Worm (Caenorhabditis elegans) whole organism, late embryonic: ENCODE data around the gene ZK381.8.

Experiments
- C08G9.2 ChIP-seq: sonication (generic microtip); optimal IDR thresholded peaks from 2 replicates; lab custom pipeline; 2016; ENCODE audit warnings: mild to moderate bottlenecking, missing genetic modification characterization, moderate library complexity, missing compliant biosample characterization
- F13H6.1 ChIP-seq: sonication (generic microtip); optimal IDR thresholded peaks from 2 replicates; lab custom pipeline; 2016; ENCODE audit warnings: missing genetic modification characterization, missing compliant biosample characterization
- K02D7.2 ChIP-seq: sonication (generic microtip); optimal IDR thresholded peaks from 2 replicates; lab custom pipeline; 2017; ENCODE audit warnings: mild to moderate bottlenecking, missing genetic modification characterization, missing compliant biosample characterization
- K09A11.1 ChIP-seq: sonication (generic microtip); optimal IDR thresholded peaks from 2 replicates; lab custom pipeline; 2017; ENCODE audit warnings: antibody characterized with exemption, mild to moderate bottlenecking, missing genetic modification characterization, missing compliant biosample characterization; ENCODE audit not compliant: insufficient read depth
- T23F11.4 ChIP-seq: fragments of 200-800 bp; sonication (Bioruptor generic); optimal IDR thresholded peaks from 2 replicates; lab custom pipeline; 2018; ENCODE audit warnings: mild to moderate bottlenecking, missing genetic modification characterization, missing compliant biosample characterization
- Y22D7AL.16 ChIP-seq: sonication (generic microtip); optimal IDR thresholded peaks from 2 replicates; lab custom pipeline; 2016; ENCODE audit warnings: missing genetic modification characterization, missing compliant biosample characterization
- ceh-14 ChIP-seq: sonication (generic microtip); optimal IDR thresholded peaks from 2 replicates; lab custom pipeline; 2016; ENCODE audit warnings: missing genotype, missing genetic modification characterization, missing compliant biosample characterization
- ceh-22 ChIP-seq: sonication (generic microtip); optimal IDR thresholded peaks from 2 replicates; lab custom pipeline; 2017; ENCODE audit warnings: missing biosample characterization, missing genetic modification characterization
- ceh-30 ChIP-seq: fragments of 150-350 bp; optimal IDR thresholded peaks from 2 replicates; lab custom pipeline; 2014; ENCODE audit warnings: missing biosample characterization, missing genetic modification characterization
- ceh-31 ChIP-seq: sonication (generic microtip); optimal IDR thresholded peaks from 2 replicates; lab custom pipeline; 2016; ENCODE audit warnings: missing genetic modification characterization, missing compliant biosample characterization
- ceh-34 ChIP-seq: sonication (generic microtip); optimal IDR thresholded peaks from 2 replicates; lab custom pipeline; 2016; ENCODE audit warnings: mild to moderate bottlenecking, missing genetic modification characterization, missing compliant biosample characterization
- ceh-45 ChIP-seq: fragments of 200-800 bp; sonication (Bioruptor generic); IDR thresholded peaks from 2 replicates; pipeline ENCODE4 v1.3.6; 2022; ENCODE audit warnings: missing genetic modification reagents, missing genetic modification characterization, missing compliant biosample characterization
- ceh-6 ChIP-seq: fragments of 200-800 bp; sonication (Bioruptor generic); optimal IDR thresholded peaks from 2 replicates; lab custom pipeline; 2018; ENCODE audit warnings: mild to moderate bottlenecking, missing genetic modification characterization, missing compliant biosample characterization
- dve-1 ChIP-seq: sonication (generic microtip); optimal IDR thresholded peaks from 2 replicates; lab custom pipeline; 2017; ENCODE audit warnings: antibody characterized with exemption, mild to moderate bottlenecking, missing genetic modification characterization, missing compliant biosample characterization
- elt-4 ChIP-seq: sonication (generic microtip); optimal IDR thresholded peaks from 2 replicates; lab custom pipeline; 2016; ENCODE audit warnings: missing genetic modification characterization, missing compliant biosample characterization
- hlh-13 ChIP-seq: fragments of 200-800 bp; sonication (Bioruptor generic); optimal IDR thresholded peaks from 2 replicates; lab custom pipeline; 2018; ENCODE audit warnings: mild to moderate bottlenecking, missing genetic modification characterization, missing compliant biosample characterization
- hlh-6 ChIP-seq: sonication (generic microtip); optimal IDR thresholded peaks from 2 replicates; lab custom pipeline; 2016; ENCODE audit warnings: missing genotype, missing genetic modification characterization, missing compliant biosample characterization
- lim-6 ChIP-seq: sonication (generic microtip); optimal IDR thresholded peaks from 2 replicates; lab custom pipeline; 2016; ENCODE audit warnings: missing genetic modification characterization, missing compliant biosample characterization
- madf-2 ChIP-seq: sonication (generic microtip); optimal IDR thresholded peaks from 2 replicates; lab custom pipeline; 2017; ENCODE audit warnings: missing genetic modification characterization, missing compliant biosample characterization
- nhr-232 ChIP-seq: sonication (generic microtip); optimal IDR thresholded peaks from 2 replicates; lab custom pipeline; 2016; ENCODE audit warnings: missing genetic modification characterization, missing compliant biosample characterization
- pag-3 ChIP-seq: sonication (generic microtip); optimal IDR thresholded peaks from 2 replicates; lab custom pipeline; 2016; ENCODE audit warnings: missing compliant biosample characterization, missing genetic modification characterization, borderline replicate concordance
- pat-9 ChIP-seq: fragments of 200-800 bp; sonication (Bioruptor generic); optimal IDR thresholded peaks from 2 replicates; lab custom pipeline; 2018; ENCODE audit warnings: mild to moderate bottlenecking, missing genetic modification characterization, moderate library complexity, missing compliant biosample characterization
- pha-2 ChIP-seq: sonication (generic microtip); optimal IDR thresholded peaks from 2 replicates; lab custom pipeline; 2017; ENCODE audit warnings: mild to moderate bottlenecking, missing genetic modification characterization, missing compliant biosample characterization
- pros-1 ChIP-seq: fragments of 150-350 bp; optimal IDR thresholded peaks from 2 replicates; lab custom pipeline; 2014; ENCODE audit warnings: missing biosample characterization, missing genetic modification reagents, missing genetic modification characterization
- ref-2 ChIP-seq: sonication (generic microtip); optimal IDR thresholded peaks from 2 replicates; lab custom pipeline; 2016; ENCODE audit warnings: missing genetic modification characterization, missing compliant biosample characterization
- rnt-1 ChIP-seq: sonication (generic microtip); optimal IDR thresholded peaks from 2 replicates; lab custom pipeline; 2016; ENCODE audit warnings: missing genetic modification characterization, missing compliant biosample characterization
- sox-4 ChIP-seq: sonication (generic microtip); optimal IDR thresholded peaks from 2 replicates; lab custom pipeline; 2017; ENCODE audit warnings: mild to moderate bottlenecking, missing genetic modification characterization, inconsistent platforms, missing compliant biosample characterization
- tbx-2 ChIP-seq: sonication (generic microtip); optimal IDR thresholded peaks from 2 replicates; lab custom pipeline; 2016; ENCODE audit warnings: missing genetic modification characterization, missing compliant biosample characterization
- tbx-7 ChIP-seq: sonication (generic microtip); optimal IDR thresholded peaks from 2 replicates; lab custom pipeline; 2016; ENCODE audit warnings: missing genotype, missing genetic modification characterization, missing compliant biosample characterization
- ttx-3 ChIP-seq: sonication (generic microtip); optimal IDR thresholded peaks from 2 replicates; lab custom pipeline; 2016; ENCODE audit warnings: missing genetic modification reagents, missing genetic modification characterization, missing compliant biosample characterization
- unc-42 ChIP-seq: sonication (generic microtip); optimal IDR thresholded peaks from 2 replicates; lab custom pipeline; 2016; ENCODE audit warnings: missing genotype, missing genetic modification characterization, missing compliant biosample characterization
- unc-55 ChIP-seq: sonication (generic microtip); optimal IDR thresholded peaks from 2 replicates; lab custom pipeline; 2017; ENCODE audit warnings: missing biosample characterization, missing genetic modification reagents, missing genetic modification characterization
- zip-5 ChIP-seq: sonication (generic microtip); optimal IDR thresholded peaks from 2 replicates; lab custom pipeline; 2016; ENCODE audit warnings: missing genetic modification characterization, missing compliant biosample characterization

The ZK381.8 gene

DNA sequence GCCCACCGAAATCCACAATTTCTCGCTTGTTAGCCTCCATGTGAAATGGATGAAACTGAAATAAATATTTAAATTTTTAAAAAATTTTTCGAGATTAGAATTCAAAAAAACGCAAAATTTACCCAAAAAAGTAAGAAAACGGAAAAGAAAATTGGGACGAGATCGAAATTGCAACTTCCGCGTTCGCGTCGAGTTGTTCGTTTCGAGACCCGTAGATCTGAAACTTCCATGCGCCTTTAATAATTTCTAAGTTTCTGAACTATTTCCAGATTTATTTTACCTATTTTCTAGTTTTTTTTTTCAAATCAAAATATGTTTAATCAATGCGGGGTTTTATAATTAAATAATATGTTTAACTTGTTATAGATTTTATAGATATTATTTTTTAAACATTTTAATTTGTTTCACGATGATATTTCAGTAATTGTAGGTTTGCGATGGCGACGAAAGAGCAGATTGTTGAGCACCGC, 7.0 kb upstream of the ZK381.8 start, which contains the start of the genes pgl-1 and him-3:
Gene pgl-1 (minus strand): TSS at position 230 of the 470 bp plus-strand sequence.
Gene him-3 (plus strand): TSS at position 420 of the 470 bp plus-strand sequence.
- TF ChIP-seq hlh-13 (GFP tag; lab: Kevin White, UChicago) (no peak), ceh-30 (tag; lab: Kevin White, UChicago) (no peak), sox-4 (tag; lab: Kevin White, UChicago) (no peak), rnt-1 (tag; lab: Kevin White, UChicago) (no peak), dve-1 (tag; lab: Kevin White, UChicago) (no peak), pros-1 (tag; lab: Kevin White, UChicago) (no peak)

DNA sequence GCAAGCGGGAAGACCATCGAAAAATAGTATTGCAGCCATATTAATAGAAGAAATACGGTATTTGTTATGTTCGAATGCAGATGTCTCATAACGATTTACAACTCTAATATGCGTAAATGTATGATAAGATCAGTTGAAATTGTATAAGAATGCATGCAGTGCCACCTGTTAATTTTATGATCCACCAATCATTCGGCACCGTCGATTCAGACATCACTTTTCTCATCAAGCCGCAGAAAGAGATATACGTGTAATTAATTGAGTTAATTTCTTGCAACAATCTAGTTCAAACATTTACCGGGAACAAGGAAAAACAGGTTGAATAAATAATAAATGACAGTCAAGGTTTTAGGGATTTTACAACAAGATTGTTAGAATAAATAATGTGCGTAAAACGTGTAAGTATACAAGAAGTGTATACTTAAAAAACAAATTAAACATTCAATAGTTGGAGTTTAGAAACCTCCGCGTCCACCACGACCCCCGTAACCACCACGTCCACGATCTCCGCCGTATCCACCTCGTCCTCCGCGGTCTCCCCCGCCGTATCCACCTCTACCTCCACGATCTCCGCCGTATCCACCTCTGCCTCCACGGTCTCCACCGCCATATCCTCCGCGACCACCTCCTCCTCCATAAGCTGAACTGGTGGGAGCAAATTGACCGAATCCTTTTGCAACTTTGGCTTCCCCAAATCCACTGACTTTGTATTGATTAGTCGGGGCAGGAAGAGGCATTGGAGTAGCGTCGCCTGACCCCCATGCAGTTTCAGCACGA, 4.2 kb upstream of the ZK381.8 start:
- TF ChIP-seq ceh-6 (GFP tag; lab: Kevin White, UChicago): no peak
- no peak for TF ChIP-seq ceh-31 (tag; lab: Kevin White, UChicago)
- TF ChIP-seq zip-5 (tag; lab: Kevin White, UChicago): no peak
- TF ChIP-seq C08G9.2 (tag; lab: Kevin White, UChicago): no peak

ce11 chrIV:6972427-6972826, 2.3 kb upstream of the ZK381.8 start, which contains the start of gene nhr-249:
nhr-249 (minus strand) TSS chrIV:6972527.
- no peak for TF ChIP-seq ref-2 (tag; lab: Kevin White, UChicago)
- no peak for TF ChIP-seq dve-1 (tag; lab: Kevin White, UChicago)
- no peak for TF ChIP-seq ttx-3
- TF ChIP-seq K09A11.1 (tag; lab: Kevin White, UChicago): no peak
- no peak for TF ChIP-seq ceh-45 (GFP tag; lab: Robert Waterston, UW)
- TF ChIP-seq F13H6.1: no peak
- no peak for TF ChIP-seq zip-5 (tag; lab: Kevin White, UChicago)
- no peak for TF ChIP-seq unc-42 (tag; lab: Kevin White, UChicago)
- no peak for TF ChIP-seq Y22D7AL.16 (tag; lab: Kevin White, UChicago)
- no peak for TF ChIP-seq hlh-13 (GFP tag; lab: Kevin White, UChicago)
- no peak for TF ChIP-seq pha-2 (tag; lab: Kevin White, UChicago)
- no peak for TF ChIP-seq T23F11.4 (GFP tag; lab: Kevin White, UChicago)
- no peak for TF ChIP-seq madf-2 (tag; lab: Kevin White, UChicago)
- TF ChIP-seq pag-3 (tag; lab: Kevin White, UChicago): no peak
- TF ChIP-seq ceh-14 (tag; lab: Kevin White, UChicago): no peak
- TF ChIP-seq tbx-7: no peak
- no peak for TF ChIP-seq lim-6 (tag; lab: Kevin White, UChicago)
- TF ChIP-seq elt-4: no peak
- no peak for TF ChIP-seq pat-9 (tag; lab: Kevin White, UChicago)
- TF ChIP-seq ceh-34 (tag; lab: Kevin White, UChicago): no peak

- no peak for TF ChIP-seq tbx-2 (tag; lab: Kevin White, UChicago)
- no peak for TF ChIP-seq unc-55 (GFP tag; lab: Kevin White, UChicago)
- TF ChIP-seq ceh-30 (tag; lab: Kevin White, UChicago): no peak
- no peak for TF ChIP-seq madf-2 (tag; lab: Kevin White, UChicago)
- no peak for TF ChIP-seq ceh-22 (tag; lab: Kevin White, UChicago)
- no peak for TF ChIP-seq K02D7.2 (tag; lab: Kevin White, UChicago)
- TF ChIP-seq Y22D7AL.16 (tag; lab: Kevin White, UChicago): no peak
- no peak for TF ChIP-seq ceh-14 (tag; lab: Kevin White, UChicago)
- TF ChIP-seq hlh-6: no peak
- TF ChIP-seq ceh-34 (tag; lab: Kevin White, UChicago): no peak
- TF ChIP-seq pros-1 (tag; lab: Kevin White, UChicago): no peak
- TF ChIP-seq ceh-6 (GFP tag; lab: Kevin White, UChicago): no peak
- no peak for TF ChIP-seq nhr-232 (tag; lab: Kevin White, UChicago)
Measured at ce11 chrIV:6971213-6971612, 1.0 kb upstream of the ZK381.8 start, which contains the start of gene ZK381.62. ZK381.62 (minus strand) TSS chrIV:6971313.
